Fruit fly (Drosophila melanogaster) whole organism, embryonic: Measurements from ENCODE around the gene Antp.

Experiments used
- CG11247 ChIP-seq: fragments of 200-800 bp; sonication (Bioruptor generic); IDR thresholded peaks from 2 replicates; pipeline ENCODE4 v1.3.6; 2022; ENCODE audit warnings: missing biosample characterization, missing genetic modification characterization
- CG11504 ChIP-seq: fragments of 200-800 bp; sonication (Bioruptor generic); optimal IDR thresholded peaks from 3 replicates; lab custom pipeline; 2019; ENCODE audit warnings: missing biosample characterization, mild to moderate bottlenecking, missing genetic modification characterization, moderate library complexity
- CG13624 ChIP-seq: fragments of 200-800 bp; sonication (Bioruptor generic); optimal IDR thresholded peaks from 2 replicates; lab custom pipeline; 2016; ENCODE audit warnings: missing biosample characterization, missing genetic modification characterization
- CG15011 ChIP-seq: fragments of 200-800 bp; sonication (Bioruptor generic); optimal IDR thresholded peaks from 3 replicates; lab custom pipeline; 2018; ENCODE audit warnings: missing biosample characterization, mild to moderate bottlenecking, missing genetic modification characterization
- CG15514 ChIP-seq: fragments of 200-800 bp; sonication (Bioruptor generic); optimal IDR thresholded peaks from 3 replicates; lab custom pipeline; 2017; ENCODE audit warnings: missing biosample characterization, missing genetic modification characterization, mild to moderate bottlenecking, moderate library complexity, missing genetic modification reagents
- CG17328 ChIP-seq: fragments of 200-800 bp; sonication (Bioruptor generic); IDR thresholded peaks from 2 replicates; pipeline ENCODE4 v1.3.6; 2022; ENCODE audit warnings: missing biosample characterization, missing genetic modification characterization
- CG2199 ChIP-seq: fragments of 200-800 bp; sonication (Bioruptor generic); IDR thresholded peaks from 3 replicates; pipeline ENCODE4 v1.3.6; 2022; ENCODE audit warnings: missing biosample characterization, missing genetic modification characterization
- CG3163 ChIP-seq: fragments of 200-800 bp; sonication (Bioruptor generic); optimal IDR thresholded peaks from 3 replicates; lab custom pipeline; 2016; ENCODE audit warnings: missing biosample characterization, missing genetic modification characterization
- CG4424 ChIP-seq: fragments of 200-800 bp; sonication (Bioruptor generic); optimal IDR thresholded peaks from 3 replicates; lab custom pipeline; 2016; ENCODE audit warnings: missing biosample characterization, missing genetic modification characterization
- CG5953 ChIP-seq: fragments of 200-800 bp; sonication (Bioruptor generic); IDR thresholded peaks from 2 replicates; pipeline ENCODE4 v1.3.6; 2022; ENCODE audit warnings: missing biosample characterization, missing genetic modification characterization
- CG7839 ChIP-seq: fragments of 200-800 bp; sonication (Bioruptor generic); optimal IDR thresholded peaks from 3 replicates; lab custom pipeline; 2018; ENCODE audit warnings: missing biosample characterization, mild to moderate bottlenecking, missing genetic modification characterization, moderate library complexity
- CG8089 ChIP-seq: fragments of 200-800 bp; sonication (Bioruptor generic); optimal IDR thresholded peaks from 3 replicates; lab custom pipeline; 2016; ENCODE audit warnings: missing biosample characterization, missing genetic modification characterization
- CG8359 ChIP-seq: fragments of 200-800 bp; sonication (Bioruptor generic); optimal IDR thresholded peaks from 2 replicates; lab custom pipeline; 2017; ENCODE audit warnings: missing biosample characterization, mild to moderate bottlenecking, missing genetic modification characterization, borderline replicate concordance
- CG8924 ChIP-seq: fragments of 200-800 bp; optimal IDR thresholded peaks from 3 replicates; lab custom pipeline; 2019; ENCODE audit warnings: missing biosample characterization, mild to moderate bottlenecking, missing genetic modification characterization, moderate library complexity
- CG9932 ChIP-seq: fragments of 200-800 bp; sonication (Bioruptor generic); IDR thresholded peaks from 2 replicates; pipeline ENCODE4 v1.3.6; 2022; ENCODE audit warnings: missing biosample characterization, missing genetic modification characterization
- Fer2 ChIP-seq: fragments of 200-800 bp; sonication (Bioruptor generic); optimal IDR thresholded peaks from 2 replicates; lab custom pipeline; 2018; ENCODE audit warnings: missing biosample characterization, mild to moderate bottlenecking, missing genetic modification characterization, moderate library complexity
- Gug ChIP-seq: fragments of 200-800 bp; sonication (Bioruptor generic); IDR thresholded peaks from 4 replicates; pipeline ENCODE4 v1.3.6; 2022; ENCODE audit warnings: missing biosample characterization, missing genetic modification characterization
- Jarid2 ChIP-seq: fragments of 200-800 bp; sonication (Bioruptor generic); optimal IDR thresholded peaks from 3 replicates; lab custom pipeline; 2017; ENCODE audit warnings: mild to moderate bottlenecking, missing biosample characterization, missing genetic modification reagents, missing genetic modification characterization
- Mad ChIP-seq: fragments of 200-800 bp; sonication (Bioruptor generic); optimal IDR thresholded peaks from 2 replicates; lab custom pipeline; 2016; ENCODE audit warnings: missing biosample characterization, missing genetic modification characterization
- Meics ChIP-seq: fragments of 200-800 bp; sonication (Bioruptor generic); optimal IDR thresholded peaks from 2 replicates; lab custom pipeline; 2017; ENCODE audit warnings: missing biosample characterization, mild to moderate bottlenecking, missing genetic modification characterization
- Nf-YB ChIP-seq: fragments of 200-800 bp; sonication (Bioruptor generic); optimal IDR thresholded peaks from 3 replicates; lab custom pipeline; 2019; ENCODE audit warnings: missing biosample characterization, mild to moderate bottlenecking, missing genetic modification characterization, moderate library complexity
- Nf-YC ChIP-seq: fragments of 200-800 bp; optimal IDR thresholded peaks from 3 replicates; lab custom pipeline; 2019; ENCODE audit warnings: missing biosample characterization, mild to moderate bottlenecking, missing genetic modification characterization, moderate library complexity
- Ptx1 ChIP-seq: fragments of 200-800 bp; sonication (Bioruptor generic); IDR thresholded peaks from 2 replicates; pipeline ENCODE4 v1.3.6; 2022; ENCODE audit warnings: missing biosample characterization, missing genetic modification characterization
- Rx ChIP-seq: fragments of 200-800 bp; sonication (Bioruptor generic); IDR thresholded peaks from 2 replicates; pipeline ENCODE4 v1.3.6; 2022; ENCODE audit warnings: missing biosample characterization, missing genetic modification characterization
- Trl ChIP-seq, 3 experiments: fragments of >200 bp in 2 of 3; fragments of 200-800 bp in 1 of 3; sonication (Bioruptor generic) in 1 of 3; optimal IDR thresholded peaks; 2 replicates in 1 of 3; 3 replicates in 2 of 3; lab custom pipeline; 2016 to 2017; ENCODE audit warnings: missing biosample characterization in 1 of 3, missing genetic modification characterization in 1 of 3
- Xbp1 ChIP-seq: fragments of 200-800 bp; sonication (Bioruptor generic); optimal IDR thresholded peaks from 3 replicates; lab custom pipeline; 2016; ENCODE audit warnings: missing biosample characterization, mild to moderate bottlenecking, missing genetic modification characterization
- abd-A ChIP-seq: fragments of 200-800 bp; sonication (Bioruptor generic); optimal IDR thresholded peaks from 3 replicates; lab custom pipeline; 2019; ENCODE audit warnings: missing biosample characterization, mild to moderate bottlenecking, missing genetic modification characterization, moderate library complexity
- ash1 ChIP-seq: fragments of 200-800 bp; sonication (Bioruptor generic); optimal IDR thresholded peaks from 2 replicates; lab custom pipeline; 2018; ENCODE audit warnings: missing biosample characterization, mild to moderate bottlenecking, missing genetic modification characterization
- btn ChIP-seq: fragments of 200-800 bp; sonication (Bioruptor generic); optimal IDR thresholded peaks from 2 replicates; lab custom pipeline; 2016; ENCODE audit warnings: missing biosample characterization, missing genetic modification characterization
- cad ChIP-seq: fragments of >200 bp; optimal IDR thresholded peaks from 2 replicates; lab custom pipeline; 2017; ENCODE audit warnings: missing biosample characterization, missing genetic modification characterization
- cg ChIP-seq: fragments of 200-800 bp; sonication (Bioruptor generic); optimal IDR thresholded peaks from 3 replicates; lab custom pipeline; 2019; ENCODE audit warnings: missing biosample characterization, mild to moderate bottlenecking, missing genetic modification characterization, moderate library complexity
- chm ChIP-seq: fragments of 200-800 bp; sonication (Bioruptor generic); IDR thresholded peaks from 2 replicates; pipeline ENCODE4 v1.3.6; 2022; ENCODE audit warnings: missing biosample characterization, missing genetic modification characterization
- dpn ChIP-seq, 2 experiments: fragments of 200-800 bp; sonication (Bioruptor generic); optimal IDR thresholded peaks; 3 replicates each; lab custom pipeline; 2016; ENCODE audit warnings: missing biosample characterization in 2 of 2, missing genetic modification characterization in 2 of 2
- emc ChIP-seq: fragments of 200-800 bp; sonication (Bioruptor generic); optimal IDR thresholded peaks from 2 replicates; lab custom pipeline; 2016; ENCODE audit warnings: missing biosample characterization, missing genetic modification characterization
- ems ChIP-seq: fragments of 200-800 bp; sonication (Bioruptor generic); optimal IDR thresholded peaks from 3 replicates; lab custom pipeline; 2016; ENCODE audit warnings: missing biosample characterization, missing genetic modification characterization
- gce ChIP-seq: fragments of 200-800 bp; sonication (Bioruptor generic); IDR thresholded peaks from 3 replicates; pipeline ENCODE4 v1.3.6; 2022; ENCODE audit warnings: missing biosample characterization, missing genetic modification characterization
- h ChIP-seq: fragments of >200 bp; optimal IDR thresholded peaks from 2 replicates; lab custom pipeline; 2017
- hth ChIP-seq: fragments of >200 bp; optimal IDR thresholded peaks from 2 replicates; lab custom pipeline; 2017; ENCODE audit warnings: inconsistent platforms
- lab ChIP-seq: fragments of 200-800 bp; sonication (Bioruptor generic); optimal IDR thresholded peaks from 3 replicates; lab custom pipeline; 2017; ENCODE audit warnings: missing biosample characterization, missing genetic modification characterization, mild to moderate bottlenecking, moderate library complexity, missing genetic modification reagents
- pb ChIP-seq: fragments of 200-800 bp; sonication (Bioruptor generic); optimal IDR thresholded peaks from 3 replicates; lab custom pipeline; 2016; ENCODE audit warnings: missing biosample characterization, missing genetic modification characterization
- phol ChIP-seq: fragments of 200-800 bp; sonication (Bioruptor generic); optimal IDR thresholded peaks from 3 replicates; lab custom pipeline; 2018; ENCODE audit warnings: missing biosample characterization, mild to moderate bottlenecking, missing genetic modification characterization, moderate library complexity
- pros ChIP-seq: fragments of 200-800 bp; sonication (Bioruptor generic); optimal IDR thresholded peaks from 3 replicates; lab custom pipeline; 2019; ENCODE audit warnings: missing biosample characterization, mild to moderate bottlenecking, missing genetic modification characterization, moderate library complexity
- seq ChIP-seq: fragments of 200-800 bp; sonication (Bioruptor generic); IDR thresholded peaks from 2 replicates; pipeline ENCODE4 v1.3.6; 2022; ENCODE audit warnings: missing biosample characterization, missing genetic modification characterization
- sim ChIP-seq: fragments of 200-800 bp; sonication (Bioruptor generic); IDR thresholded peaks from 2 replicates; pipeline ENCODE4 v1.3.6; 2022; ENCODE audit warnings: missing biosample characterization, missing genetic modification characterization
- ssp ChIP-seq: fragments of 200-800 bp; sonication (Bioruptor generic); IDR thresholded peaks from 2 replicates; pipeline ENCODE4 v1.3.6; 2022; ENCODE audit warnings: missing biosample characterization, missing genetic modification characterization
- tin ChIP-seq: fragments of 200-800 bp; sonication (Bioruptor generic); optimal IDR thresholded peaks from 3 replicates; lab custom pipeline; 2016; ENCODE audit warnings: missing biosample characterization, missing genetic modification characterization
- tio ChIP-seq: fragments of 200-800 bp; sonication (Bioruptor generic); optimal IDR thresholded peaks from 2 replicates; lab custom pipeline; 2017; ENCODE audit warnings: missing biosample characterization, missing genetic modification characterization, inconsistent platforms
- usp ChIP-seq: fragments of >200 bp; optimal IDR thresholded peaks from 2 replicates; lab custom pipeline; 2017; ENCODE audit warnings: missing biosample characterization, missing genetic modification characterization
- yki ChIP-seq: fragments of >200 bp; optimal IDR thresholded peaks from 3 replicates; lab custom pipeline; 2018

The Antp gene

dm6 chr3R:6968427-6968826 lies 30.6 kb downstream of the Antp start:
- no peak for TF ChIP-seq sim
- TF ChIP-seq hth (lab: Kevin White, UChicago): no peak
- TF ChIP-seq CG2199 (GFP tag; lab: Robert Waterston, UW): no peak
- TF ChIP-seq Ptx1 (GFP tag; lab: Robert Waterston, UW): no peak
- no peak for TF ChIP-seq CG11247
- no peak for TF ChIP-seq CG4424
- no peak for TF ChIP-seq tio (GFP tag; lab: Kevin White, UChicago)
- TF ChIP-seq h (lab: Kevin White, UChicago): no peak
- no peak for TF ChIP-seq usp (GFP tag; lab: Kevin White, UChicago)
- TF ChIP-seq Xbp1 (GFP tag; lab: Kevin White, UChicago): no peak
- no peak for TF ChIP-seq pb
- TF ChIP-seq CG17328: no peak
- TF ChIP-seq lab (GFP tag; lab: Kevin White, UChicago): no peak
- TF ChIP-seq gce (GFP tag; lab: Robert Waterston, UW): no peak
- TF ChIP-seq tin (GFP tag; lab: Kevin White, UChicago): no peak
- TF ChIP-seq CG13624: no peak
- no peak for TF ChIP-seq btn (GFP tag; lab: Kevin White, UChicago)
- TF ChIP-seq Mad (GFP tag; lab: Kevin White, UChicago): no peak
- no peak for TF ChIP-seq dpn (GFP tag; optimal IDR thresholded peaks at IDR 0.05; lab: Kevin White, UChicago)

dm6 chr3R:6966557-6967093 lies 32.4 kb downstream of the Antp start:
- TF ChIP-seq CG9932 (GFP tag; lab: Robert Waterston, UW) (no peak), abd-A (tag; lab: Kevin White, UChicago) (peak; percentile 35), CG5953 (GFP tag; lab: Robert Waterston, UW) (no peak), ssp (no peak), Nf-YB (GFP tag; lab: Kevin White, UChicago) (peak; percentile 93), dpn (GFP tag; optimal IDR thresholded peaks at IDR 0.05; lab: Kevin White, UChicago) (no peak), CG8924 (peak; percentile 36), CG8089 (GFP tag; lab: Kevin White, UChicago) (no peak), chm (peak; percentile 46; the same call in 1 of the 2 replicates), Gug (GFP tag; lab: Robert Waterston, UW) (no peak), CG11504 (tag; lab: Kevin White, UChicago) (peak; percentile 31), cg (peak; percentile 63), cad (GFP tag; lab: Kevin White, UChicago) (peak; percentile 23), ash1 (peak; percentile 87), ems (GFP tag; lab: Kevin White, UChicago) (no peak), pros (GFP tag; lab: Kevin White, UChicago) (peak; percentile 29), Meics (GFP tag; lab: Kevin White, UChicago) (no peak), Rx (no peak), Trl (optimal IDR thresholded peaks at IDR 0.05; lab: Kevin White, UChicago) (peak; percentile 55 to 85), Trl (GFP tag; optimal IDR thresholded peaks at IDR 0.05; lab: Kevin White, UChicago) (no peak), Jarid2 (GFP tag; lab: Kevin White, UChicago) (peak; percentile 49), yki (lab: Kevin White, UChicago) (peak; percentile 2), phol (tag; lab: Kevin White, UChicago) (peak; percentile 29), Nf-YC (tag; lab: Kevin White, UChicago) (peak; percentile 87), Fer2 (no peak), CG15514 (GFP tag; lab: Kevin White, UChicago) (peak; percentile 78), seq (GFP tag; lab: Robert Waterston, UW) (peak; percentile 65; the same call in 1 of the 2 replicates), CG8359 (GFP tag; lab: Kevin White, UChicago) (no peak), emc (no peak), CG15011 (no peak), CG7839 (tag; lab: Kevin White, UChicago) (no peak), CG3163 (GFP tag; lab: Kevin White, UChicago) (peak; percentile 96)
